Fruit fly (Drosophila melanogaster) whole organism, prepupa: ENCODE results near the gene CG17359.

ENCODE experiments used
- Blimp-1 ChIP-seq: fragments of 200-800 bp; sonication (Bioruptor generic); optimal IDR thresholded peaks from 3 replicates; lab custom pipeline; 2017; ENCODE audit warnings: missing biosample characterization, missing genetic modification characterization, mild to moderate bottlenecking, moderate library complexity, missing genetic modification reagents
- CG1621 ChIP-seq: fragments of 200-800 bp; sonication (Bioruptor generic); optimal IDR thresholded peaks from 3 replicates; lab custom pipeline; 2018; ENCODE audit warnings: missing biosample characterization, mild to moderate bottlenecking, missing genetic modification characterization
- CG3032 ChIP-seq: fragments of 200-800 bp; optimal IDR thresholded peaks from 2 replicates; lab custom pipeline; 2019; ENCODE audit warnings: missing biosample characterization, mild to moderate bottlenecking, missing genetic modification characterization, moderate library complexity
- CG31627 ChIP-seq: fragments of 200-800 bp; sonication (Bioruptor generic); optimal IDR thresholded peaks from 3 replicates; lab custom pipeline; 2016; ENCODE audit warnings: missing biosample characterization, missing genetic modification characterization
- CG32006 ChIP-seq: fragments of 200-800 bp; sonication (Bioruptor generic); optimal IDR thresholded peaks from 3 replicates; lab custom pipeline; 2017; ENCODE audit warnings: missing biosample characterization, mild to moderate bottlenecking, missing genetic modification characterization
- CG3919 ChIP-seq: fragments of 200-800 bp; sonication (Bioruptor generic); optimal IDR thresholded peaks from 3 replicates; lab custom pipeline; 2016; ENCODE audit warnings: missing biosample characterization, missing genetic modification characterization
- CG6163 ChIP-seq: fragments of 200-800 bp; sonication (Bioruptor generic); IDR thresholded peaks from 3 replicates; pipeline ENCODE4 v1.3.6; 2022; ENCODE audit warnings: missing biosample characterization, missing genetic modification characterization
- CG6276 ChIP-seq: fragments of 200-800 bp; sonication (Bioruptor generic); optimal IDR thresholded peaks from 2 replicates; lab custom pipeline; 2017; ENCODE audit warnings: missing biosample characterization, mild to moderate bottlenecking, missing genetic modification characterization
- CG7368 ChIP-seq: fragments of 200-800 bp; sonication (Bioruptor generic); optimal IDR thresholded peaks from 3 replicates; lab custom pipeline; 2016; ENCODE audit warnings: missing biosample characterization, missing genetic modification characterization
- CG8119 ChIP-seq: fragments of 200-800 bp; sonication (Bioruptor generic); IDR thresholded peaks from 3 replicates; pipeline ENCODE4 v1.3.6; 2022; ENCODE audit warnings: missing biosample characterization, missing genetic modification characterization
- CG8319 ChIP-seq: fragments of 200-800 bp; sonication (Bioruptor generic); optimal IDR thresholded peaks from 3 replicates; lab custom pipeline; 2016; ENCODE audit warnings: missing biosample characterization, missing genetic modification characterization
- Eip78C ChIP-seq: fragments of 200-800 bp; sonication (Bioruptor generic); peaks from one replicate; lab custom pipeline; 2016; ENCODE audit warnings: missing biosample characterization, missing genetic modification characterization
- Eip93F ChIP-seq: fragments of 200-800 bp; sonication (Bioruptor generic); optimal IDR thresholded peaks from 2 replicates; lab custom pipeline; 2016; ENCODE audit warnings: missing biosample characterization, mild to moderate bottlenecking, missing genetic modification characterization
- Ets96B ChIP-seq: fragments of 200-800 bp; optimal IDR thresholded peaks from 2 replicates; lab custom pipeline; 2019; ENCODE audit warnings: missing biosample characterization, mild to moderate bottlenecking, missing genetic modification characterization, moderate library complexity
- Hr38 ChIP-seq: sonication (Bioruptor generic); optimal IDR thresholded peaks from 2 replicates; lab custom pipeline; 2016; ENCODE audit warnings: missing biosample characterization, missing genetic modification characterization
- Met ChIP-seq: fragments of 200-800 bp; sonication (Bioruptor generic); optimal IDR thresholded peaks from 3 replicates; lab custom pipeline; 2016; ENCODE audit warnings: missing biosample characterization, missing genetic modification characterization
- Smox ChIP-seq: fragments of 200-800 bp; sonication (Bioruptor generic); optimal IDR thresholded peaks from 3 replicates; lab custom pipeline; 2016; ENCODE audit warnings: missing biosample characterization, missing genetic modification characterization
- Sox14 ChIP-seq: fragments of 200-800 bp; sonication (Bioruptor generic); optimal IDR thresholded peaks from 3 replicates; lab custom pipeline; 2016; ENCODE audit warnings: missing biosample characterization, missing genetic modification characterization
- Sox15 ChIP-seq: fragments of 200-800 bp; sonication (Bioruptor generic); optimal IDR thresholded peaks from 3 replicates; lab custom pipeline; 2016; ENCODE audit warnings: missing biosample characterization, missing genetic modification characterization
- dac ChIP-seq: fragments of 200-800 bp; sonication (Bioruptor generic); optimal IDR thresholded peaks from 2 replicates; lab custom pipeline; 2017; ENCODE audit warnings: missing biosample characterization, mild to moderate bottlenecking, missing genetic modification characterization
- dsx ChIP-seq: fragments of 200-800 bp; optimal IDR thresholded peaks from 3 replicates; lab custom pipeline; 2019; ENCODE audit warnings: missing biosample characterization, mild to moderate bottlenecking, missing genetic modification characterization, moderate library complexity; ENCODE audit not compliant: poor library complexity, severe bottlenecking
- esn ChIP-seq: fragments of 200-800 bp; sonication (Bioruptor generic); optimal IDR thresholded peaks from 2 replicates; lab custom pipeline; 2016; ENCODE audit warnings: missing biosample characterization, mild to moderate bottlenecking, missing genetic modification characterization, moderate library complexity
- fd59A ChIP-seq: fragments of 200-800 bp; sonication (Bioruptor generic); optimal IDR thresholded peaks from 2 replicates; lab custom pipeline; 2017; ENCODE audit warnings: missing biosample characterization, mild to moderate bottlenecking, missing genetic modification characterization, missing genetic modification reagents
- fd85E ChIP-seq: fragments of 200-800 bp; sonication (Bioruptor generic); optimal IDR thresholded peaks from 3 replicates; lab custom pipeline; 2016; ENCODE audit warnings: missing biosample characterization, missing genetic modification characterization
- fkh ChIP-seq: fragments of 200-800 bp; sonication (Bioruptor generic); optimal IDR thresholded peaks from 3 replicates; lab custom pipeline; 2017; ENCODE audit warnings: missing biosample characterization, mild to moderate bottlenecking, missing genetic modification characterization, moderate library complexity
- lz ChIP-seq: fragments of 200-800 bp; sonication (Bioruptor generic); optimal IDR thresholded peaks from 3 replicates; lab custom pipeline; 2016; ENCODE audit warnings: missing biosample characterization, missing genetic modification characterization
- net ChIP-seq: fragments of 200-800 bp; sonication (Bioruptor generic); optimal IDR thresholded peaks from 3 replicates; lab custom pipeline; 2016; ENCODE audit warnings: missing biosample characterization, missing genetic modification characterization
- pdm3 ChIP-seq: fragments of 200-800 bp; sonication (Bioruptor generic); optimal IDR thresholded peaks from 3 replicates; lab custom pipeline; 2016; ENCODE audit warnings: missing biosample characterization, missing genetic modification characterization
- salr ChIP-seq, 2 experiments: fragments of 200-800 bp; sonication (Bioruptor generic); optimal IDR thresholded peaks; 3 replicates each; lab custom pipeline; 2016 to 2018; ENCODE audit warnings: missing biosample characterization in 2 of 2, missing genetic modification characterization in 2 of 2, mild to moderate bottlenecking in 1 of 2
- ss ChIP-seq, 2 experiments: fragments of 200-800 bp; sonication (Bioruptor generic); optimal IDR thresholded peaks; 2 replicates in 1 of 2; 3 replicates in 1 of 2; lab custom pipeline; 2017 to 2018; ENCODE audit warnings: mild to moderate bottlenecking in 2 of 2, missing biosample characterization in 2 of 2, missing genetic modification characterization in 2 of 2, moderate library complexity in 1 of 2
- vri ChIP-seq: fragments of 200-800 bp; sonication (Bioruptor generic); optimal IDR thresholded peaks from 3 replicates; lab custom pipeline; 2016; ENCODE audit warnings: missing biosample characterization, mild to moderate bottlenecking, missing genetic modification characterization

Gene CG17359

DNA sequence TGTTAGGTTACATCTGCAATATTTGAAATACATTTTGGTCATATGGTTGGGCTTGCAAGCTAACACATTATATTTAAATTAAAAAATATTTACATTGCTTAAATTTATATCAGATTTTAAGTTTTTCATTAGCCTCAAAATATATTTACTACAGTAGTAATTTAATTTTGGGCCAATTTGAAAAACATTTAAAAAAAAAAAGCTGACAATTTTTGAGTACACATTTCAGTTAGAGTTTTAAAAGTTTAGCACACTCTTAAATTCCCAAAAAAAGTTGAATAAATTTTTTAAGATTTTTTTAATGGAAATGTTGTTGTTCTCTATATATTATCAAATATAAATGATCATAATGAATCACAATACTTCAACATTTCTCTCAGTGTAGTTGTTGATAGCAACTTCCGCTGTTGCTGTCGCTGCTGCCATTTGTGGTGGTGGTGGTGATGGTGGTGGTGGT, 41.8 kb downstream of the CG17359 start (continued):
- TF ChIP-seq Eip78C (GFP tag; lab: Kevin White, UChicago) (peak; percentile 89), esn (GFP tag; lab: Kevin White, UChicago) (peak; percentile 58), CG31627 (GFP tag; lab: Kevin White, UChicago) (peak; percentile 24), Smox (no peak), salr (GFP tag; optimal IDR thresholded peaks at IDR 0.05; lab: Kevin White, UChicago) (peak in 1 of 2 experiments; percentile 89), lz (GFP tag; lab: Kevin White, UChicago) (peak; percentile 27), CG1621 (tag; lab: Kevin White, UChicago) (no peak), Hr38 (GFP tag; lab: Kevin White, UChicago) (no peak), net (GFP tag; lab: Kevin White, UChicago) (peak; percentile 51), fkh (no peak), CG3919 (GFP tag; lab: Kevin White, UChicago) (peak; percentile 53), dac (GFP tag; lab: Kevin White, UChicago) (peak; percentile 34), Blimp-1 (no peak), CG7368 (GFP tag; lab: Kevin White, UChicago) (no peak), CG6276 (GFP tag; lab: Kevin White, UChicago) (peak; percentile 85), dsx (no peak), CG3032 (peak; percentile 13), fd59A (GFP tag; lab: Kevin White, UChicago) (no peak), Eip93F (GFP tag; lab: Kevin White, UChicago) (no peak), pdm3 (GFP tag; lab: Kevin White, UChicago) (peak; percentile 53), Sox14 (GFP tag; lab: Kevin White, UChicago) (peak; percentile 20), CG32006 (GFP tag; lab: Kevin White, UChicago) (peak; percentile 95), Met (GFP tag; lab: Kevin White, UChicago) (no peak), Sox15 (GFP tag; lab: Kevin White, UChicago) (peak; percentile 18)
- TF ChIP-seq, all 60 proteins: peak for 35

DNA sequence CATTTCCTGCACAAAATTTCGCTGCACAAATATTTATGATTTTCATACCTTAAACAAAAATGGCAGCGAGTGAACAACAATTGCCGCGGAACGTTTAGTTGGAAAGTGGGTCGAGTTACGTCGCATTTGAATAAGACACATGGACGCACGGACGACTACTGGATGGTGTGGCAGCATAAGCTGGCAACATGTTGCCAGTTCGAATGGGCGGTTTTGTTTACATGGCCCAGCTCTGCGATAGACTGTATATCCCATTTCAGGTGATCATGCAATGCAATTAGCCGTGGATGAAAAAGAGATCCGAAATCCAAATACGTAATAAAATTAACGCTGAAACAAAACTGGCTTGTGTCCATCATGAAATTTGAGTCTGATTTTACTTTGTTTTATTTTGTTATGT, 42.4 kb downstream of the CG17359 start:
- TF ChIP-seq CG8119 (no peak), fd85E (GFP tag; lab: Kevin White, UChicago) (no peak), CG8319 (GFP tag; lab: Kevin White, UChicago) (no peak), Ets96B (tag; lab: Kevin White, UChicago) (no peak), CG6276 (GFP tag; lab: Kevin White, UChicago) (no peak)
- TF ChIP-seq, all 60 proteins: peak for 0

DNA sequence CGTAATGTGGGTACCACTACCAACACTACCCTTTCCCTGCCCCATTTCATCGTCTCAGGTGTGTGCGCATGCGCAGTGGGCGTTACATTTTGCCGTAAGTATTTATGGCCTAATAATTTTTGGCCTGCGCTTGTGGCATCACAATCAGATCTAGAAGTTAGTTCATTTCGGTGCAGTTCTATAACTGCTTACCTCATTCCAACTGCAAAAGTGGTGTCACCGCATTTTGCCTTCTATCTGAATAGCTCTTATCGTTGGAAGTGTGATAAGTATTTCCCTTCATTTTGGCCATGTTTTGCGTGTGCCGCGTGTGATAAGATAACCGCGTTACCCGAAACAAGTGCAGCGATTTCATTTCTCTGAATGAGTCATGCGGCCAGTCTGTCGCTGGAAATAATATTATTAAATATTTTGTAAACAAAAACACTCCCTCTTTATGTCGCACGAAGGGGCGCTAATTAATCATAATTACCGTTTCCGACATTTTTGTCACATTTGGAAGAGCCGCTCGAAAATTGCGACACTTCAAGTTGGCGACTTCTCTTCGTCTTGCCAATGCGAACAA, 46.5 kb downstream of the CG17359 start:
- peak; percentile 80 for TF ChIP-seq Eip93F (GFP tag; lab: Kevin White, UChicago)
- TF ChIP-seq CG6163 (GFP tag; lab: Robert Waterston, UW): no peak
- peak; percentile 8 for TF ChIP-seq esn (GFP tag; lab: Kevin White, UChicago)
- TF ChIP-seq Eip78C (GFP tag; lab: Kevin White, UChicago): peak; percentile 38
- TF ChIP-seq CG8319 (GFP tag; lab: Kevin White, UChicago): no peak
- TF ChIP-seq vri (GFP tag; lab: Kevin White, UChicago): peak; percentile 96
- TF ChIP-seq CG31627 (GFP tag; lab: Kevin White, UChicago): no peak

DNA sequence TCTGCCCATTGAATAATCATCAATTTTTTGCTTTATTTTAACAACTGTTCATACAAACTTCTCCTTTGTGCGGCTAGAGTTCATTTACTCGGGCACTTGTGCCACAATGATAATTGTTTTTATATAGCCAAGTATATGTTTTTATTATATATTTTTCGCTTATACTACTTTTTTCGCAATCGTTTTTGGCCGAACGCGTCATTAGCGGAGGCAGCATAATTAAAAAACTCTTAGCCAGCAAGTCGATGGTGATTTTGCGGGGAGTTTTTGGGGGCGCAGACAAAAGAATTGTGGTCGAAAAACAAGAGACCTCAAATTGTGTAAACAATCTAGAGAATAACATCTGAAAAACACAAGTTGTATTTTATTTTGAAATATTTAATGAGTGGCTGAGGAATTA, 47.5 kb downstream of the CG17359 start:
- TF ChIP-seq ss (GFP tag; optimal IDR thresholded peaks at IDR 0.05; lab: Kevin White, UChicago) (no peak), vri (GFP tag; lab: Kevin White, UChicago) (peak; percentile 59), CG3032 (no peak), CG6276 (GFP tag; lab: Kevin White, UChicago) (no peak), fkh (peak; percentile 7), salr (GFP tag; optimal IDR thresholded peaks at IDR 0.05; lab: Kevin White, UChicago) (no peak)
